Fruit fly (Drosophila melanogaster): ENCODE results near the gene Tpc1.

Gene Tpc1

dm6 chr3R:10872148-10872783 lies 9.7 kb downstream of the Tpc1 start, which contains the start of gene Fdh (continued):
- TF ChIP-seq chinmo (GFP tag; IDR thresholded peaks at IDR 0.05; ENCODE audit: partially characterized antibody), result no peak
- peak; percentile 63 for TF ChIP-seq CG17385 (GFP tag; optimal IDR thresholded peaks at IDR 0.05)
- TF ChIP-seq br (optimal IDR thresholded peaks at IDR 0.05), result no peak
- no peak for TF ChIP-seq sima (GFP tag; optimal IDR thresholded peaks at IDR 0.05)
- TF ChIP-seq CG9797 (GFP tag; optimal IDR thresholded peaks at IDR 0.05), result peak; percentile 75
- peak; percentile 57 for TF ChIP-seq tap (tag; optimal IDR thresholded peaks at IDR 0.05)
- no peak for TF ChIP-seq Gug (GFP tag; IDR thresholded peaks at IDR 0.05)
- TF ChIP-seq CG13296 (GFP tag; optimal IDR thresholded peaks at IDR 0.05), result peak; percentile 61
- TF ChIP-seq CG30403 (GFP tag; optimal IDR thresholded peaks at IDR 0.05), result peak; percentile 69
- peak; percentile 61 for TF ChIP-seq CG2116 (GFP tag; optimal IDR thresholded peaks at IDR 0.05)
- no peak for TF ChIP-seq ac (GFP tag; optimal IDR thresholded peaks at IDR 0.05)
- TF ChIP-seq CG2712 (tag; optimal IDR thresholded peaks at IDR 0.05), result peak; percentile 80
- peak; percentile 35; the same call in 1 of the 2 replicates for TF ChIP-seq crol (GFP tag; IDR thresholded peaks at IDR 0.05)
- TF ChIP-seq knrl (GFP tag; IDR thresholded peaks at IDR 0.05; ENCODE audit: partially characterized antibody), result 0 out of 3 replicates have a peak, but pooled peaks have one; percentile 22
- no peak for TF ChIP-seq slbo (GFP tag; IDR thresholded peaks at IDR 0.05)
- TF ChIP-seq NC2α (GFP tag; optimal IDR thresholded peaks at IDR 0.05), result no peak
- TF ChIP-seq Pdp1 (GFP tag; optimal IDR thresholded peaks at IDR 0.05), result peak in 1 of 2 experiments; percentile 16
- no peak for TF ChIP-seq CG6175 (GFP tag; IDR thresholded peaks at IDR 0.05)
- TF ChIP-seq Med (GFP tag), result peak; percentile 91
- TF ChIP-seq chn (GFP tag; optimal IDR thresholded peaks at IDR 0.05), result peak; percentile 1
- TF ChIP-seq CG17359 (tag; optimal IDR thresholded peaks at IDR 0.05), result peak; percentile 63
- peak in 1 of 2 experiments; percentile 62 for TF ChIP-seq insv (GFP tag; optimal IDR thresholded peaks at IDR 0.05)
- peak; percentile 48 for TF ChIP-seq CG17186 (GFP tag; optimal IDR thresholded peaks at IDR 0.05)
- TF ChIP-seq CG1647 (GFP tag; optimal IDR thresholded peaks at IDR 0.05), result no peak
- no peak for TF ChIP-seq luna (GFP tag; optimal IDR thresholded peaks at IDR 0.05)
- TF ChIP-seq HHEX (GFP tag; optimal IDR thresholded peaks at IDR 0.05), result peak; percentile 66
- TF ChIP-seq bsh (GFP tag; optimal IDR thresholded peaks at IDR 0.05), result peak in 1 of 2 experiments; percentile 59
- TF ChIP-seq dmrt99B (tag; optimal IDR thresholded peaks at IDR 0.05), result peak; percentile 58
- TF ChIP-seq CG15696 (tag; optimal IDR thresholded peaks at IDR 0.05), result peak; percentile 73
- TF ChIP-seq lilli (GFP tag; optimal IDR thresholded peaks at IDR 0.05), result peak; percentile 54
- no peak for TF ChIP-seq zf30C (GFP tag; optimal IDR thresholded peaks at IDR 0.05)
- TF ChIP-seq psq (GFP tag; optimal IDR thresholded peaks at IDR 0.05), result no peak
- TF ChIP-seq bab2 (GFP tag; optimal IDR thresholded peaks at IDR 0.05), result peak; percentile 55
- TF ChIP-seq CG12219 (GFP tag; optimal IDR thresholded peaks at IDR 0.05), result peak; percentile 45
- peak; percentile 41 for TF ChIP-seq YL-1 (GFP tag; optimal IDR thresholded peaks at IDR 0.05)
- TF ChIP-seq Rfx (GFP tag; IDR thresholded peaks at IDR 0.05), result peak; percentile 36; the same call in 1 of the 2 replicates
- no peak for TF ChIP-seq Taf1 (GFP tag; IDR thresholded peaks at IDR 0.05)
- TF ChIP-seq CG12104 (GFP tag; optimal IDR thresholded peaks at IDR 0.05), result peak; percentile 57
- no peak for TF ChIP-seq TFAM (GFP tag; optimal IDR thresholded peaks at IDR 0.05)
- TF ChIP-seq CG12391 (tag; optimal IDR thresholded peaks at IDR 0.05), result peak; percentile 81
- TF ChIP-seq chif (GFP tag; optimal IDR thresholded peaks at IDR 0.05), result no peak
- no peak for TF ChIP-seq CG31224 (GFP tag; IDR thresholded peaks at IDR 0.05)
- TF ChIP-seq nerfin-2 (GFP tag; IDR thresholded peaks at IDR 0.05; ENCODE audit: partially characterized antibody), result no peak
- TF ChIP-seq CG15011 (GFP tag; optimal IDR thresholded peaks at IDR 0.05), result no peak
- peak; percentile 74 for TF ChIP-seq CG18262 (tag; optimal IDR thresholded peaks at IDR 0.05)
- TF ChIP-seq abd-A (tag; optimal IDR thresholded peaks at IDR 0.05), result no peak
- no peak for TF ChIP-seq ro (GFP tag; IDR thresholded peaks at IDR 0.05)
- TF ChIP-seq CG10543 (GFP tag; optimal IDR thresholded peaks at IDR 0.05), result peak; percentile 9
- TF ChIP-seq otp (GFP tag; IDR thresholded peaks at IDR 0.05), result no peak
- no peak for TF ChIP-seq wor (GFP tag; IDR thresholded peaks at IDR 0.05)
